Worm (Caenorhabditis elegans) whole organism, late embryonic: ENCODE measurements around the gene F53F8.4.
A peak's percentile ranks its signal among the peaks of the same experiment; 100 is the strongest.

ENCODE experiments used
- C38D4.7 ChIP-seq: fragments of 200-800 bp; sonication (Bioruptor generic); optimal IDR thresholded peaks from 2 replicates; lab custom pipeline; 2018; ENCODE audit warnings: mild to moderate bottlenecking, missing genetic modification characterization, moderate library complexity, missing compliant biosample characterization
- F13H6.1 ChIP-seq: sonication (generic microtip); optimal IDR thresholded peaks from 2 replicates; lab custom pipeline; 2016; ENCODE audit warnings: missing genetic modification characterization, missing compliant biosample characterization
- K09A11.1 ChIP-seq: sonication (generic microtip); optimal IDR thresholded peaks from 2 replicates; lab custom pipeline; 2017; ENCODE audit warnings: antibody characterized with exemption, mild to moderate bottlenecking, missing genetic modification characterization, missing compliant biosample characterization; ENCODE audit not compliant: insufficient read depth
- ahr-1 ChIP-seq: sonication (generic microtip); optimal IDR thresholded peaks from 2 replicates; lab custom pipeline; 2016; ENCODE audit warnings: missing genetic modification characterization, missing compliant biosample characterization
- ama-1 ChIP-seq: fragments of 150-350 bp; optimal IDR thresholded peaks from 2 replicates; lab custom pipeline; 2014
- ceh-14 ChIP-seq: sonication (generic microtip); optimal IDR thresholded peaks from 2 replicates; lab custom pipeline; 2016; ENCODE audit warnings: missing genotype, missing genetic modification characterization, missing compliant biosample characterization
- ceh-19 ChIP-seq: fragments of 200-800 bp; sonication (Bioruptor generic); optimal IDR thresholded peaks from 2 replicates; lab custom pipeline; 2018; ENCODE audit warnings: mild to moderate bottlenecking, missing genetic modification characterization, missing compliant biosample characterization
- ceh-2 ChIP-seq: sonication (generic microtip); optimal IDR thresholded peaks from 2 replicates; lab custom pipeline; 2016; ENCODE audit warnings: missing genotype, missing genetic modification characterization, missing compliant biosample characterization
- ceh-22 ChIP-seq: sonication (generic microtip); optimal IDR thresholded peaks from 2 replicates; lab custom pipeline; 2017; ENCODE audit warnings: missing biosample characterization, missing genetic modification characterization
- ceh-30 ChIP-seq: fragments of 150-350 bp; optimal IDR thresholded peaks from 2 replicates; lab custom pipeline; 2014; ENCODE audit warnings: missing biosample characterization, missing genetic modification characterization
- ceh-34 ChIP-seq: sonication (generic microtip); optimal IDR thresholded peaks from 2 replicates; lab custom pipeline; 2016; ENCODE audit warnings: mild to moderate bottlenecking, missing genetic modification characterization, missing compliant biosample characterization
- ceh-9 ChIP-seq: sonication (generic microtip); optimal IDR thresholded peaks from 2 replicates; lab custom pipeline; 2016; ENCODE audit warnings: mild to moderate bottlenecking, missing genetic modification characterization, inconsistent platforms, missing compliant biosample characterization
- dmd-4 ChIP-seq: sonication (generic microtip); optimal IDR thresholded peaks from 2 replicates; lab custom pipeline; 2016; ENCODE audit warnings: borderline replicate concordance, missing genetic modification characterization, missing compliant biosample characterization
- dve-1 ChIP-seq: sonication (generic microtip); optimal IDR thresholded peaks from 2 replicates; lab custom pipeline; 2017; ENCODE audit warnings: antibody characterized with exemption, mild to moderate bottlenecking, missing genetic modification characterization, missing compliant biosample characterization
- elt-2 ChIP-seq: sonication (generic microtip); optimal IDR thresholded peaks from 2 replicates; lab custom pipeline; 2016; ENCODE audit warnings: missing genetic modification reagents, missing genetic modification characterization, missing compliant biosample characterization
- elt-4 ChIP-seq: sonication (generic microtip); optimal IDR thresholded peaks from 2 replicates; lab custom pipeline; 2016; ENCODE audit warnings: missing genetic modification characterization, missing compliant biosample characterization
- ets-4 ChIP-seq: sonication (generic microtip); optimal IDR thresholded peaks from 2 replicates; lab custom pipeline; 2016; ENCODE audit warnings: missing genetic modification characterization, missing compliant biosample characterization
- eyg-1 ChIP-seq: sonication (generic microtip); optimal IDR thresholded peaks from 2 replicates; lab custom pipeline; 2016; ENCODE audit warnings: missing genotype, missing genetic modification characterization, missing compliant biosample characterization
- fax-1 ChIP-seq: sonication (generic microtip); optimal IDR thresholded peaks from 2 replicates; lab custom pipeline; 2016; ENCODE audit warnings: missing genotype, missing genetic modification characterization, missing compliant biosample characterization
- fkh-6 ChIP-seq: sonication (generic microtip); optimal IDR thresholded peaks from 2 replicates; lab custom pipeline; 2016; ENCODE audit warnings: missing genetic modification characterization, missing compliant biosample characterization
- gmeb-2 ChIP-seq: sonication (generic microtip); optimal IDR thresholded peaks from 2 replicates; lab custom pipeline; 2016; ENCODE audit warnings: missing genetic modification characterization, inconsistent platforms, missing compliant biosample characterization
- hlh-13 ChIP-seq: fragments of 200-800 bp; sonication (Bioruptor generic); optimal IDR thresholded peaks from 2 replicates; lab custom pipeline; 2018; ENCODE audit warnings: mild to moderate bottlenecking, missing genetic modification characterization, missing compliant biosample characterization
- hlh-15 ChIP-seq: sonication (generic microtip); optimal IDR thresholded peaks from 2 replicates; lab custom pipeline; 2016; ENCODE audit warnings: missing genetic modification characterization, missing compliant biosample characterization
- hlh-6 ChIP-seq: sonication (generic microtip); optimal IDR thresholded peaks from 2 replicates; lab custom pipeline; 2016; ENCODE audit warnings: missing genotype, missing genetic modification characterization, missing compliant biosample characterization
- hlh-8 ChIP-seq: sonication (generic microtip); optimal IDR thresholded peaks from 2 replicates; lab custom pipeline; 2016; ENCODE audit warnings: missing genotype, missing genetic modification characterization, missing compliant biosample characterization
- lim-6 ChIP-seq: sonication (generic microtip); optimal IDR thresholded peaks from 2 replicates; lab custom pipeline; 2016; ENCODE audit warnings: missing genetic modification characterization, missing compliant biosample characterization
- lin-11 ChIP-seq: fragments of 200-800 bp; sonication (Bioruptor generic); optimal IDR thresholded peaks from 2 replicates; lab custom pipeline; 2018; ENCODE audit warnings: mild to moderate bottlenecking, missing genetic modification characterization, missing compliant biosample characterization
- mec-3 ChIP-seq: sonication (generic microtip); optimal IDR thresholded peaks from 2 replicates; lab custom pipeline; 2016; ENCODE audit warnings: borderline replicate concordance, missing genetic modification characterization, missing compliant biosample characterization
- nfya-1 ChIP-seq: sonication (generic microtip); optimal IDR thresholded peaks from 2 replicates; lab custom pipeline; 2017; ENCODE audit warnings: missing genetic modification characterization, mild to moderate bottlenecking, missing compliant biosample characterization, antibody characterized with exemption, moderate library complexity
- nhr-11 ChIP-seq: fragments of 150-350 bp; optimal IDR thresholded peaks from 2 replicates; lab custom pipeline; 2014; ENCODE audit warnings: missing biosample characterization, missing genetic modification characterization
- npax-4 ChIP-seq: sonication (generic microtip); optimal IDR thresholded peaks from 2 replicates; lab custom pipeline; 2016; ENCODE audit warnings: missing genetic modification characterization, missing compliant biosample characterization
- odd-2 ChIP-seq: sonication (generic microtip); optimal IDR thresholded peaks from 2 replicates; lab custom pipeline; 2017; ENCODE audit warnings: antibody characterized with exemption, mild to moderate bottlenecking, missing genetic modification characterization, missing compliant biosample characterization
- pag-3 ChIP-seq: sonication (generic microtip); optimal IDR thresholded peaks from 2 replicates; lab custom pipeline; 2016; ENCODE audit warnings: missing compliant biosample characterization, missing genetic modification characterization, borderline replicate concordance
- pat-9 ChIP-seq: fragments of 200-800 bp; sonication (Bioruptor generic); optimal IDR thresholded peaks from 2 replicates; lab custom pipeline; 2018; ENCODE audit warnings: mild to moderate bottlenecking, missing genetic modification characterization, moderate library complexity, missing compliant biosample characterization
- pax-1 ChIP-seq: fragments of 150-350 bp; optimal IDR thresholded peaks from 2 replicates; lab custom pipeline; 2014; ENCODE audit warnings: missing biosample characterization, missing genetic modification characterization
- pha-4 ChIP-seq: fragments of 150-350 bp; optimal IDR thresholded peaks from 2 replicates; lab custom pipeline; 2018; ENCODE audit warnings: missing biosample characterization, missing genetic modification reagents, missing genetic modification characterization
- pqm-1 ChIP-seq: sonication (generic microtip); optimal IDR thresholded peaks from 2 replicates; lab custom pipeline; 2016; ENCODE audit warnings: missing genetic modification characterization, missing compliant biosample characterization
- ref-2 ChIP-seq: sonication (generic microtip); optimal IDR thresholded peaks from 2 replicates; lab custom pipeline; 2016; ENCODE audit warnings: missing genetic modification characterization, missing compliant biosample characterization
- rnt-1 ChIP-seq: sonication (generic microtip); optimal IDR thresholded peaks from 2 replicates; lab custom pipeline; 2016; ENCODE audit warnings: missing genetic modification characterization, missing compliant biosample characterization
- sdc-2 ChIP-seq: sonication (generic microtip); optimal IDR thresholded peaks from 2 replicates; lab custom pipeline; 2016; ENCODE audit warnings: missing genotype, missing genetic modification characterization, missing compliant biosample characterization
- sox-2 ChIP-seq: fragments of 200-800 bp; sonication (Bioruptor generic); IDR thresholded peaks from 2 replicates; pipeline ENCODE4 v1.3.6; 2022; ENCODE audit warnings: missing genetic modification reagents, missing genetic modification characterization, missing compliant biosample characterization
- syd-9 ChIP-seq: sonication (generic microtip); optimal IDR thresholded peaks from 2 replicates; lab custom pipeline; 2016; ENCODE audit warnings: mild to moderate bottlenecking, missing genetic modification characterization, moderate library complexity, missing compliant biosample characterization
- tbx-2 ChIP-seq: sonication (generic microtip); optimal IDR thresholded peaks from 2 replicates; lab custom pipeline; 2016; ENCODE audit warnings: missing genetic modification characterization, missing compliant biosample characterization
- ttx-3 ChIP-seq: sonication (generic microtip); optimal IDR thresholded peaks from 2 replicates; lab custom pipeline; 2016; ENCODE audit warnings: missing genetic modification reagents, missing genetic modification characterization, missing compliant biosample characterization
- unc-42 ChIP-seq: sonication (generic microtip); optimal IDR thresholded peaks from 2 replicates; lab custom pipeline; 2016; ENCODE audit warnings: missing genotype, missing genetic modification characterization, missing compliant biosample characterization
- unc-55 ChIP-seq: sonication (generic microtip); optimal IDR thresholded peaks from 2 replicates; lab custom pipeline; 2017; ENCODE audit warnings: missing biosample characterization, missing genetic modification reagents, missing genetic modification characterization
- zip-5 ChIP-seq: sonication (generic microtip); optimal IDR thresholded peaks from 2 replicates; lab custom pipeline; 2016; ENCODE audit warnings: missing genetic modification characterization, missing compliant biosample characterization

The F53F8.4 gene

ce11 chrV:20728763-20729350 lies 37.4 kb upstream of the F53F8.4 start, which contains the start of gene ipla-3 (continued):
- TF ChIP-seq mec-3 (no peak), fax-1 (tag; lab: Kevin White, UChicago) (no peak), sox-2 (peak; percentile 79), hlh-6 (tag; lab: Kevin White, UChicago) (no peak), rnt-1 (tag; lab: Kevin White, UChicago) (peak; percentile 17), ets-4 (tag; lab: Kevin White, UChicago) (no peak), ref-2 (tag; lab: Kevin White, UChicago) (no peak), sdc-2 (tag; lab: Kevin White, UChicago) (no peak), elt-2 (tag; lab: Kevin White, UChicago) (peak; percentile 19), F13H6.1 (tag; lab: Kevin White, UChicago) (no peak), syd-9 (tag; lab: Kevin White, UChicago) (no peak), ceh-9 (tag; lab: Kevin White, UChicago) (no peak), eyg-1 (tag; lab: Kevin White, UChicago) (no peak), unc-55 (GFP tag; lab: Kevin White, UChicago) (peak; percentile 63), ttx-3 (tag; lab: Kevin White, UChicago) (no peak), zip-5 (no peak), pag-3 (tag; lab: Kevin White, UChicago) (no peak), ceh-22 (tag; lab: Kevin White, UChicago) (no peak), lin-11 (tag; lab: Kevin White, UChicago) (no peak), ahr-1 (tag; lab: Kevin White, UChicago) (no peak), pha-4 (tag; lab: Kevin White, UChicago) (no peak), hlh-8 (tag; lab: Kevin White, UChicago) (no peak), hlh-15 (tag; lab: Kevin White, UChicago) (no peak), ceh-34 (tag; lab: Kevin White, UChicago) (no peak), dmd-4 (no peak), lim-6 (tag; lab: Kevin White, UChicago) (no peak), gmeb-2 (tag; lab: Kevin White, UChicago) (no peak), hlh-13 (GFP tag; lab: Kevin White, UChicago) (no peak), ceh-30 (tag; lab: Kevin White, UChicago) (no peak), C38D4.7 (GFP tag; lab: Kevin White, UChicago) (no peak), K09A11.1 (tag; lab: Kevin White, UChicago) (no peak), pat-9 (tag; lab: Kevin White, UChicago) (no peak), fkh-6 (tag; lab: Kevin White, UChicago) (no peak), ceh-19 (GFP tag; lab: Kevin White, UChicago) (no peak), odd-2 (tag; lab: Kevin White, UChicago) (no peak), pqm-1 (no peak), pax-1 (tag; lab: Kevin White, UChicago) (no peak), ceh-2 (tag; lab: Kevin White, UChicago) (no peak), nfya-1 (tag; lab: Kevin White, UChicago) (peak; percentile 7), dve-1 (no peak), ama-1 (lab: Kevin White, UChicago) (no peak)

- TF ChIP-seq ceh-14 (tag; lab: Kevin White, UChicago) (no peak), gmeb-2 (tag; lab: Kevin White, UChicago) (no peak), npax-4 (tag; lab: Kevin White, UChicago) (no peak), elt-4 (tag; lab: Kevin White, UChicago) (no peak), fkh-6 (tag; lab: Kevin White, UChicago) (no peak), nfya-1 (tag; lab: Kevin White, UChicago) (no peak), tbx-2 (no peak), fax-1 (tag; lab: Kevin White, UChicago) (no peak), sdc-2 (tag; lab: Kevin White, UChicago) (no peak), eyg-1 (tag; lab: Kevin White, UChicago) (no peak), unc-42 (tag; lab: Kevin White, UChicago) (no peak), sox-2 (no peak), nhr-11 (tag; lab: Kevin White, UChicago) (no peak)
Observed at ce11 chrV:20727458-20727857, 36.0 kb upstream of the F53F8.4 start.
